Worm (Caenorhabditis elegans) whole organism, L4/young adult: ENCODE data around the gene acdh-6.

ENCODE experiments used
- W03F9.2 ChIP-seq: fragments of 150-350 bp; optimal IDR thresholded peaks from 2 replicates; lab custom pipeline; 2014; ENCODE audit warnings: missing biosample characterization, missing genetic modification characterization
- dao-5 ChIP-seq: sonication (generic microtip); optimal IDR thresholded peaks from 2 replicates; lab custom pipeline; 2016; ENCODE audit warnings: missing genotype, missing genetic modification characterization, moderate library complexity, missing compliant biosample characterization
- him-1 ChIP-seq: sonication (generic microtip); optimal IDR thresholded peaks from 2 replicates; lab custom pipeline; 2016; ENCODE audit warnings: missing genotype, missing genetic modification reagents, missing genetic modification characterization, missing compliant biosample characterization

The acdh-6 gene

DNA sequence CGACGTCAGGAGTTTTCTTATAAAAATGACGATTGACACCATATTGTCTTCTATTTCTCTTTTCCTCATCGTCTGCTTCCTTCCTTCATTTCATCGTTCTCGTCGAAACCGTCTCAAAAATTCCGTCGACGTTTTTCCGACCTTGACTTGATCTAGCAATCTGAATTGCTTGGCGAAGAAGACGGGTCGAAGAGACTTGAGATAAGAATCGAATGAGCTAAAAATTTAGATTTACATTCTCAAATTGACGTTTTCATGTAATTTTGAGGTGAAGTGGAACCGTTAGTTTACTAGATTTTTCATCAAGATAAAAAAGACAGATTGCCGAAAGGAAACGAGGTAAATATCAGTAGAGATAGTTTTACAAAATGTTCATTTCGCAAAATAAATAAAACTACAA, 16.6 kb downstream of the acdh-6 start:
- TF ChIP-seq him-1 (tag; lab: Kevin White, UChicago) (no peak), dao-5 (tag; lab: Kevin White, UChicago) (no peak), W03F9.2 (no peak)

DNA sequence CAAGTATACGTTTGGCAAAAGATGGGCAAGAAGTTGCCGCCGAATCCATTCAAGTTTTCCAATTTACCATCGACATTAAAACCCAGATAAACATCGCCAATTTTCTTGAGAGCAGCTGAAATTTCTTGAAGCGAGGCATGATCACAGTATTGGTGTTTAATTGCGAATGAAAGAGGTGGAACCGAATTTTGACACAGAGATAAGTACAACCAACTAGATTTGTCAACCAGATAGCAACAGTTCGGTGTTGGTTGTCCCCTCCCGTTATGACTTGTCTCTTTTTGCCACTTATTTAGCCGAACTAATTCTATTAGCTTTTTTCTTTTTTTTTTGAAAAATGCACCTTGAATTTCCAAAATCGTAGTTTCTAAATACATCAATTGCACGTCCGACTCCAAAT, 17.4 kb downstream of the acdh-6 start:
- TF ChIP-seq him-1 (tag; lab: Kevin White, UChicago): no peak
- TF ChIP-seq dao-5 (tag; lab: Kevin White, UChicago): no peak
- no peak for TF ChIP-seq W03F9.2

- TF ChIP-seq W03F9.2: no peak
- TF ChIP-seq dao-5 (tag; lab: Kevin White, UChicago): no peak
- no peak for TF ChIP-seq him-1 (tag; lab: Kevin White, UChicago)
Observed at ce11 chrIII:8579367-8579766, 18.4 kb downstream of the acdh-6 start.

ce11 chrIII:8580802-8581201, 19.9 kb downstream of the acdh-6 start, which contains the start of gene doxa-1:
Gene doxa-1, plus strand, starts transcription at chrIII:8581102.
- TF ChIP-seq dao-5 (tag; lab: Kevin White, UChicago) (no peak), W03F9.2 (no peak), him-1 (tag; lab: Kevin White, UChicago) (no peak)

DNA sequence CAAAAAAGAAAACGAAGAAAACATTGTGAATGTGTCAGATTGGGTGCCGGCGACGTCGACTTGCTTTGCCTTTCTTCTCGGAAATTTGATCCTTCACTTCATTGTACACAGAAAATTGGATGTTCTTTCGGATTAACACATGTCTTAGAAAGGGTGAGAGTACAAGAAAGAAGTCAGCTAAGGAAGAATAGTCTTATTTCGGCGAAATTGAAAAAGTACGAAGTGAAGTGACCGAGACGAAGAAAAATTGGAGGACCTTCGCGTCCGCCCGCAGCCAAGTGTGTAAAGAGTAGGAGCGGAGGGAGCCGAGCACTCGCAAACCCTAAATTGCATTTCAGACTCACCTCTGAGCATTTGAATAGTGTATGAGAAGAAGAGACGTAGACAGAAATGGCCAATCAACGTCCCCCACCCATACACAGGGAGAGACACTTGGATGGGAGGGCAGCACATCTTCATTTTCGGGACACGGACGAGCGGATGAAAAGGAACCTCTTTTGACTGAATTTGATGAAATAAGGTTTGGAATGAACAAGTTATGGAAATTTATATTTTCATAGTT, 27.7 kb downstream of the acdh-6 start, which contains the start of gene glr-1:
Gene glr-1 (minus strand): TSS at position 51 of the 562 bp plus-strand sequence.
- TF ChIP-seq W03F9.2 (no peak), him-1 (tag; lab: Kevin White, UChicago) (no peak), dao-5 (tag; lab: Kevin White, UChicago) (no peak)

- no peak for TF ChIP-seq him-1 (tag; lab: Kevin White, UChicago)
- TF ChIP-seq W03F9.2: no peak
- TF ChIP-seq dao-5 (tag; lab: Kevin White, UChicago): no peak
Observed at ce11 chrIII:8589195-8589594, 28.3 kb downstream of the acdh-6 start, which contains the start of gene fip-3. Gene fip-3, minus strand, starts transcription at chrIII:8589488.

- TF ChIP-seq dao-5 (tag; lab: Kevin White, UChicago) (no peak), him-1 (tag; lab: Kevin White, UChicago) (no peak), W03F9.2 (no peak)
Observed at ce11 chrIII:8590882-8591281, 29.9 kb downstream of the acdh-6 start, which contains the start of gene fipr-16. Gene fipr-16, minus strand, starts transcription at chrIII:8590982.

DNA sequence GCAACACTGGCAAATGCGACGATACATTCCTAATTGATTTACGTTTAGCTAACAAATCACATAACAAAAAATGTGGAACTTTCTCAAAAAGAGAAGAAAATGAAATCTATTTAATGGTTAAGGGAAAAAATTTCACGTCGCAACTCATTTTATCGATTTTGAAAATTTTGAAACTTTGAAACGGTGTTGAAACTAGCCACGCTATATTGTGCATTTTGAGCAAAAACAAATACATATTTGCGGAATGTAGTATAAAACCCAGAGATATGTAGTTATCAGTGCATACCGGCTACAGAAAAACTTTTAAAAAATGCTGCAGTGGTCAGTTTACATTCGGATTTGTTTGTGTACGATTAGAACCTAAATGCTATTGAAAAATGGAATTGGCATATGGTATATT, 32.7 kb downstream of the acdh-6 start, which contains the start of gene C06E1.7:
Gene C06E1.7 (minus strand): TSS at position 101 of the 400 bp plus-strand sequence.
- TF ChIP-seq dao-5 (tag; lab: Kevin White, UChicago): no peak
- TF ChIP-seq him-1 (tag; lab: Kevin White, UChicago): no peak
- no peak for TF ChIP-seq W03F9.2

DNA sequence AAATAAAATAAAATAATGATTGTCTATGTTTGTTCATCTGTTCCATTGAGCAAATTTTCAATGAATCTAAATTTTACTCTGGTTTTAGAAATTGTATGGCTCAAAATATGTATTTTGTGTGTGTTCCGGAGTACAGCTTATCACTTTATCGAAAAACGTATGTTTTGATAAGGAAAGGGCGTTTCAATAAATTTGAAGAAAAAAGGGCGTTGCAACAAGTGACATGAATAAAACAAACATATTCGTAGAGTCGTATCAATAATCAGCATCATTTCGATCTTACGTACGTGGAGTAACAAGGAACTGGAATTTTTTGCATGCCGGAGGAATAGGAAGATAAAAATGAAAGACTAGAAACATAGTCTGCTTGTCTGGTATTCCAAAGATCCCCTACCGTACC, 33.2 kb downstream of the acdh-6 start:
- TF ChIP-seq dao-5 (tag; lab: Kevin White, UChicago) (no peak), W03F9.2 (no peak), him-1 (tag; lab: Kevin White, UChicago) (no peak)

DNA sequence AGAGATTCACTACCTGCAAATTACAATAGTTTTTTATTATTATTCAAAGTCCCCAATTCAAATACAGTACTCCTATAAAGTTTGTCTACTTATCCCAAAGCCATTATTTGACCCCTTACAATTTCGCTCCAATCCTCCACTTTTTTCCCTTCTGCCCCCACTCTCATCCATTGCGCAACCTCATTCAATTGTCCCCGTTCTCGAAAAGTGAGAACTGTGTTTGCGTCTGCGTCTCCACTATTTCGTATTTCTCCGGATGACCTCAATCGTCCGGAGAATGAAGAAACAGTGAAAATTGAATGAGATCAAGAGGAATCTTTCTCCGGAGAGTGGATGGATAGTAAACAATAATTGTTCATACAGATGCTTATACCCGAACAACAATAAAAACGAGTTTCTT, 35.8 kb downstream of the acdh-6 start:
- no peak for TF ChIP-seq him-1 (tag; lab: Kevin White, UChicago)
- TF ChIP-seq dao-5 (tag; lab: Kevin White, UChicago): no peak
- TF ChIP-seq W03F9.2: no peak

DNA sequence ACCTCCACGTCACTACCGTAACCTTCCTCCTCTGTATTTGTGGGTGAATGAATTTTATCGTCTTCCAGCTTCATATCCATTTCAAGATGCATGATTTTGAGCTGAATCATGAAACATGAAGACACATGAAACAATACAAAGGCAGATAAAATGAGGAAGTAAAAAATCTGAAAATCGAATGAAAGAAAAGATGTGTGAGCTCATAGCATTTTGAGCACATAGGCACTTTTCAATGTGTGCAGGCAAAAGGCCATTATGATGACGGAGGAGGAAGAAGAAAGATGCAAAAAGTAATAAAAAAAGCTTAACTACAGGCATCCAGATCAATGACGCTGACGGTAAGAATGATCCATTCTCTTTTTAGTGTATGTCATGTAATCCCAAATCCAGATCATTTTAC, 36.8 kb downstream of the acdh-6 start, which contains the start of gene ztf-30:
Gene ztf-30 (minus strand): TSS at position 101 of the 400 bp plus-strand sequence.
- TF ChIP-seq dao-5 (tag; lab: Kevin White, UChicago) (no peak), him-1 (tag; lab: Kevin White, UChicago) (no peak), W03F9.2 (no peak)

DNA sequence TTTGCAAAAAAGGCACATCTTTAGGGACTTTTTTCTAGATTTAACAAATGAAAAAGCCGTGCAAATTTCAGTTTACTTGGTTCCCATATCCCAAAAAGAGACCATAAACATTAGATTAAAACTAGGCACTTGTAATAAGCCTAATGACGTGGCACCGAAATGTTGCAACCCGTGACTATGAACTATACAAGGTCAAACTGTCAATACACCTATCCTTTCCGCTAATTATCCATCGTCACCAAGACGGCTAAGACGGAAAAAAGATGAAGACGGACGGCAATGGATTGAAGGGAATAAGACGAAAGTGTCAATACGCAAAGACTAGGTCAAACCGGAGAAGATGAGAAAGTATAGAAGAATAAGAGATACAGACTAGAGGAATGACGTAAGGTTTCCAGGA, 38.0 kb downstream of the acdh-6 start:
- TF ChIP-seq dao-5 (tag; lab: Kevin White, UChicago): no peak
- no peak for TF ChIP-seq him-1 (tag; lab: Kevin White, UChicago)
- TF ChIP-seq W03F9.2: no peak

DNA sequence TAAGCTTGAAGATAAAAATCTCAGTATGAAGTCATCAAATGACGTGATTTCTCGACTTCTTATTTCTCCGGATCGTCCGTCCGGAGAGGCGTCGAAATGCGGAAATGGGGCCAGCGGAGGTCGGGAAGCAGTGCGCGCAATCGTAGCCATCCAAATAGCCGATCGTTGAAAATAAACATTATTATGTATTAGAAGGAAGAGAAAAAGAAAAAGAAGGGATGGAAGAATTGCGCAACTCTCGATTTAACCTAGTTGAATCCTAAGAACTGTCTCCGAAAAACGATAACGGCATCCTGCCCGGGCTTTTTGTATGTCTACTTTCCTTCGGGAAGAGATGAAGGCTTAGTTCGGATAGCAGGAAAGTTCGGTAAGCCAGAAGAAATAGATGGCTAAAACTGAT, 41.2 kb downstream of the acdh-6 start:
- no peak for TF ChIP-seq him-1 (tag; lab: Kevin White, UChicago)
- TF ChIP-seq W03F9.2: no peak
- no peak for TF ChIP-seq dao-5 (tag; lab: Kevin White, UChicago)

- TF ChIP-seq him-1 (tag; lab: Kevin White, UChicago): no peak
- no peak for TF ChIP-seq W03F9.2
- no peak for TF ChIP-seq dao-5 (tag; lab: Kevin White, UChicago)
Observed at ce11 chrIII:8605532-8605931, 44.6 kb downstream of the acdh-6 start, which contains the start of gene C06E1.1. Gene C06E1.1, plus strand, starts transcription at chrIII:8605832.

DNA sequence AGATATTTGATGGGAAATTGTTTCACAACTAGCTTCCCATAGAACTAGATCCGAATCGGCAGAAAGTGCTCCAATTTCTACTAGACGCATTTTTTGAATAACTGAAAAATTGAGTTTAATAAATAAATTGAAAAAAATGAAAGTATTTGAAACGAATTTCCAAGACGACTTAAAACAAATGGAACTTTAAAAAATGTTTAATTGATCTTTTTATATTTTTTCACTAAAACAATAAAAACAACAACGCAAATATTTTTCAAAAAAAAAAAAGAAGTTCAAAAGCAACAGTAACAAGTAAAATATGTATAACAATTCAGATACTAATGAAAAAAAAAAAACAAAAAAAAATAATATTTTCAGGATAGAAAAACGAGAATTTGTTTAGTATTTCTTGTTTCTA, 48.7 kb downstream of the acdh-6 start, which contains the start of gene C06E1.9:
Gene C06E1.9 (minus strand): TSS at position 101 of the 400 bp plus-strand sequence.
- TF ChIP-seq dao-5 (tag; lab: Kevin White, UChicago) (no peak), W03F9.2 (no peak), him-1 (tag; lab: Kevin White, UChicago) (no peak)
